Worm (Caenorhabditis elegans) whole organism, L4 larva: ENCODE data around the gene ergo-1.

Source experiments
- ama-1 ChIP-seq: fragments of 150-350 bp; optimal IDR thresholded peaks from 2 replicates; lab custom pipeline; 2014; ENCODE audit warnings: inconsistent platforms, mixed read lengths
- lin-39 ChIP-seq: fragments of 150-350 bp; optimal IDR thresholded peaks from 2 replicates; lab custom pipeline; 2014; ENCODE audit warnings: missing biosample characterization, missing genetic modification reagents, missing genetic modification characterization
- unc-62 ChIP-seq, 3 experiments: fragments of 150-350 bp in 1 of 3; sonication (generic microtip); optimal IDR thresholded peaks in 2 of 3; peaks in 1 of 3; 1 replicate in 1 of 3; 2 replicates in 2 of 3; lab custom pipeline; 2014 to 2017; ENCODE audit warnings: missing biosample characterization in 3 of 3, missing genetic modification characterization in 3 of 3, missing genetic modification reagents in 3 of 3, missing genotype in 1 of 3

- TF ChIP-seq unc-62 (GFP tag; optimal IDR thresholded peaks at IDR 0.05 in 1 of 2; lab: Kevin White, UChicago) = no peak
- no peak for TF ChIP-seq unc-62 (tag; optimal IDR thresholded peaks at IDR 0.05; lab: Kevin White, UChicago)
- TF ChIP-seq lin-39 (tag; lab: Kevin White, UChicago) = no peak
- no peak for TF ChIP-seq ama-1 (lab: Kevin White, UChicago)
Measured at ce11 chrV:1053385-1053784, 44.8 kb downstream of the ergo-1 start.
